Worm (Caenorhabditis elegans): ENCODE results near the gene C16C10.4.

DNA sequence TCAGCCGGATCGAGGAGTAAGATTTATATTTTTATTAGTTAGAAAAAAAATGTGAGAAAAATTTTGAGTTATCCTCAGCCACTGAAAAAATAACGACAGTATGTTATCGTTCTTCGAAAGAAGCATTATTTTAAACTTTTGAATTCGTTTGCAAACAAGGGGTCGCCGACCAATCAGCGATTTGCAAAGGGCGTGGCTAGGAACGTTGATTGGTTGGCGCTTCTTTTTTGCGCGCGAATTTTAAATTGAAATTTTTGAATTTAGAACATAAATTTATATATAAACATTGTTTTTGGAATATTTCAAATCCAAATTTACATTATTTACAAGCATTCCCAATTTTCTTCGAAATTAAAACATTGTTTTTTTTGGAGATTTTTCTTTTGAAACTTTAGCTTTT is 28.0 kb upstream of the C16C10.4 start:
- no peak for TF ChIP-seq tbx-37 (GFP tag; conservative IDR thresholded peaks at IDR 0.05)
- TF ChIP-seq ama-1 (optimal IDR thresholded peaks at IDR 0.05), result no peak
- TF ChIP-seq pes-1 (GFP tag; IDR thresholded peaks at IDR 0.05), result no peak
- TF ChIP-seq flt-1 (GFP tag; IDR thresholded peaks at IDR 0.05), result no peak
- no peak for TF ChIP-seq scrt-1 (GFP tag; IDR thresholded peaks at IDR 0.05)
- no peak for TF ChIP-seq hmbx-1 (tag; optimal IDR thresholded peaks at IDR 0.05)

Data from whole organism, early embryonic.